Worm (Caenorhabditis elegans) whole organism, L4 larva: ENCODE data around the gene fbxb-52.

Experiments used
- D1046.2 ChIP-seq: fragments of 200-800 bp; sonication (Bioruptor generic); IDR thresholded peaks from 2 replicates; pipeline ENCODE4 v1.3.6; 2022; ENCODE audit warnings: missing genetic modification characterization, missing compliant biosample characterization
- F44E2.7 ChIP-seq: fragments of 200-800 bp; sonication (Bioruptor generic); IDR thresholded peaks from 2 replicates; pipeline ENCODE4 v2.1.2; 2022; ENCODE audit warnings: missing genetic modification characterization, missing compliant biosample characterization
- F49E8.2 ChIP-seq: sonication (generic microtip); optimal IDR thresholded peaks from 2 replicates; lab custom pipeline; 2016; ENCODE audit warnings: missing compliant biosample characterization, mild to moderate bottlenecking, missing genetic modification characterization, borderline replicate concordance
- T20F7.1 ChIP-seq: fragments of 200-800 bp; sonication (Bioruptor generic); optimal IDR thresholded peaks from 2 replicates; lab custom pipeline; 2018; ENCODE audit warnings: mild to moderate bottlenecking, missing genetic modification characterization, missing compliant biosample characterization
- T26A8.4 ChIP-seq: fragments of 200-800 bp; sonication (Bioruptor generic); IDR thresholded peaks from 2 replicates; pipeline ENCODE4 v1.3.6; 2022; ENCODE audit warnings: missing genetic modification characterization, missing compliant biosample characterization
- Y5F2A.4 ChIP-seq: fragments of 200-800 bp; sonication (Bioruptor generic); optimal IDR thresholded peaks from 2 replicates; lab custom pipeline; 2018; ENCODE audit warnings: mild to moderate bottlenecking, missing genetic modification characterization, missing compliant biosample characterization
- ZK546.5 ChIP-seq, 2 experiments: sonication (generic microtip); optimal IDR thresholded peaks; 2 replicates each; lab custom pipeline; 2017; ENCODE audit warnings: missing biosample characterization in 2 of 2, missing genetic modification characterization in 2 of 2
- aly-2 ChIP-seq: sonication (generic microtip); optimal IDR thresholded peaks from 2 replicates; lab custom pipeline; 2018; ENCODE audit warnings: missing biosample characterization, missing genetic modification characterization
- ama-1 ChIP-seq: fragments of 150-350 bp; optimal IDR thresholded peaks from 2 replicates; lab custom pipeline; 2014; ENCODE audit warnings: inconsistent platforms, mixed read lengths
- ceh-32 ChIP-seq: sonication (generic microtip); optimal IDR thresholded peaks from 2 replicates; lab custom pipeline; 2016; ENCODE audit warnings: mild to moderate bottlenecking, missing genetic modification characterization, missing compliant biosample characterization; ENCODE audit not compliant: poor library complexity
- ceh-44 ChIP-seq: fragments of 200-800 bp; sonication (Bioruptor generic); IDR thresholded peaks from 2 replicates; pipeline ENCODE4 v1.3.6; 2022; ENCODE audit warnings: missing genetic modification reagents, missing genetic modification characterization, missing compliant biosample characterization
- ceh-82 ChIP-seq: sonication (generic microtip); optimal IDR thresholded peaks from 2 replicates; lab custom pipeline; 2017; ENCODE audit warnings: missing biosample characterization, missing genetic modification characterization
- ces-1 ChIP-seq: fragments of 150-350 bp; sonication (generic microtip); optimal IDR thresholded peaks from 4 replicates; lab custom pipeline; 2014; ENCODE audit warnings: missing biosample characterization, missing genetic modification reagents, missing genetic modification characterization
- cey-2 ChIP-seq: sonication (generic microtip); optimal IDR thresholded peaks from 3 replicates; lab custom pipeline; 2017; ENCODE audit warnings: missing genetic modification characterization, mild to moderate bottlenecking, missing compliant biosample characterization, antibody characterized with exemption, borderline replicate concordance; ENCODE audit not compliant: insufficient read depth
- daf-16 ChIP-seq, 3 experiments: sonication (generic microtip); optimal IDR thresholded peaks; 2 replicates each; lab custom pipeline; 2016 to 2017; ENCODE audit warnings: missing genetic modification characterization in 3 of 3, missing genetic modification reagents in 3 of 3, mild to moderate bottlenecking in 2 of 3, missing compliant biosample characterization in 2 of 3, missing biosample characterization in 1 of 3, moderate library complexity in 1 of 3
- dmd-6 ChIP-seq: fragments of 200-800 bp; sonication (Bioruptor generic); IDR thresholded peaks from 2 replicates; pipeline ENCODE4 v1.3.6; 2022; ENCODE audit warnings: missing genetic modification reagents, missing genetic modification characterization, missing compliant biosample characterization
- dpl-1 ChIP-seq: fragments of 150-350 bp; optimal IDR thresholded peaks from 2 replicates; lab custom pipeline; 2014; ENCODE audit warnings: missing biosample characterization, missing genetic modification reagents, missing genetic modification characterization
- hlh-11 ChIP-seq: fragments of 200-800 bp; sonication (Bioruptor generic); optimal IDR thresholded peaks from 2 replicates; lab custom pipeline; 2018; ENCODE audit warnings: mild to moderate bottlenecking, missing genetic modification characterization, missing compliant biosample characterization
- lim-7 ChIP-seq: fragments of 200-800 bp; sonication (Bioruptor generic); IDR thresholded peaks from 2 replicates; pipeline ENCODE4 v1.3.6; 2022; ENCODE audit warnings: missing genetic modification characterization, missing compliant biosample characterization
- lin-38 ChIP-seq: fragments of 200-800 bp; sonication (Bioruptor generic); IDR thresholded peaks from 2 replicates; pipeline ENCODE4 v1.3.6; 2022; ENCODE audit warnings: missing genetic modification reagents, missing genetic modification characterization, missing compliant biosample characterization
- lin-39 ChIP-seq: fragments of 150-350 bp; optimal IDR thresholded peaks from 2 replicates; lab custom pipeline; 2014; ENCODE audit warnings: missing biosample characterization, missing genetic modification reagents, missing genetic modification characterization
- lir-3 ChIP-seq: sonication (generic microtip); optimal IDR thresholded peaks from 2 replicates; lab custom pipeline; 2016; ENCODE audit warnings: mild to moderate bottlenecking, missing genetic modification characterization, missing compliant biosample characterization
- lsy-2 ChIP-seq, 2 experiments: fragments of 150-350 bp in 1 of 2; sonication (generic microtip) in 1 of 2; optimal IDR thresholded peaks; 2 replicates each; lab custom pipeline; 2014 to 2017; ENCODE audit warnings: missing biosample characterization in 2 of 2, missing genetic modification characterization in 2 of 2
- madf-5 ChIP-seq, 2 experiments: fragments of 200-800 bp; sonication (Bioruptor generic); IDR thresholded peaks; 2 replicates each; pipeline ENCODE4 v1.3.6; 2022; ENCODE audit warnings: missing compliant biosample characterization in 2 of 2, missing genetic modification characterization in 2 of 2
- madf-9 ChIP-seq: fragments of 200-800 bp; sonication (Bioruptor generic); conservative IDR thresholded peaks from 2 replicates; pipeline ENCODE4 v1.3.6; 2022; ENCODE audit warnings: missing genetic modification reagents, missing genetic modification characterization, missing compliant biosample characterization
- mes-2 ChIP-seq: sonication (generic microtip); optimal IDR thresholded peaks from 2 replicates; lab custom pipeline; 2016; ENCODE audit warnings: missing genotype, mild to moderate bottlenecking, missing genetic modification characterization, missing compliant biosample characterization; ENCODE audit not compliant: poor library complexity, severe bottlenecking
- mxl-2 ChIP-seq: fragments of 200-800 bp; sonication (Bioruptor generic); conservative IDR thresholded peaks from 2 replicates; pipeline ENCODE4 v1.3.6; 2022; ENCODE audit warnings: missing genetic modification reagents, missing genetic modification characterization, missing compliant biosample characterization
- mxl-3 ChIP-seq: fragments of 200-800 bp; sonication (Bioruptor generic); optimal IDR thresholded peaks from 2 replicates; lab custom pipeline; 2018; ENCODE audit warnings: mild to moderate bottlenecking, missing genetic modification characterization, missing compliant biosample characterization
- nhr-237 ChIP-seq: sonication (generic microtip); optimal IDR thresholded peaks from 2 replicates; lab custom pipeline; 2017; ENCODE audit warnings: missing biosample characterization, missing genetic modification characterization
- nhr-28 ChIP-seq: fragments of 150-350 bp; optimal IDR thresholded peaks from 2 replicates; lab custom pipeline; 2014; ENCODE audit warnings: missing biosample characterization, missing genetic modification characterization
- nhr-42 ChIP-seq: fragments of 200-800 bp; sonication (Bioruptor generic); IDR thresholded peaks from 2 replicates; pipeline ENCODE4 v1.3.6; 2022; ENCODE audit warnings: missing genetic modification characterization, missing compliant biosample characterization
- nhr-48 ChIP-seq: sonication (generic microtip); optimal IDR thresholded peaks from 2 replicates; lab custom pipeline; 2016; ENCODE audit warnings: mild to moderate bottlenecking, missing genetic modification characterization, missing compliant biosample characterization
- nhr-6 ChIP-seq: fragments of 150-350 bp; optimal IDR thresholded peaks from 2 replicates; lab custom pipeline; 2014; ENCODE audit warnings: missing biosample characterization, missing genetic modification characterization
- pqm-1 ChIP-seq: sonication (generic microtip); optimal IDR thresholded peaks from 2 replicates; lab custom pipeline; 2017; ENCODE audit warnings: missing biosample characterization, missing genetic modification characterization
- rbr-2 ChIP-seq: sonication (generic microtip); optimal IDR thresholded peaks from 2 replicates; lab custom pipeline; 2016; ENCODE audit warnings: missing genotype, missing genetic modification characterization, missing compliant biosample characterization
- saeg-2 ChIP-seq: fragments of 200-800 bp; sonication (Bioruptor generic); IDR thresholded peaks from 2 replicates; pipeline ENCODE4 v1.3.6; 2022; ENCODE audit warnings: missing genetic modification reagents, missing genetic modification characterization, missing compliant biosample characterization
- snpc-1.2 ChIP-seq: fragments of 200-800 bp; sonication (Bioruptor generic); IDR thresholded peaks from 2 replicates; pipeline ENCODE4 v1.3.6; 2022; ENCODE audit warnings: missing genetic modification reagents, missing genetic modification characterization, missing compliant biosample characterization
- snpc-4 ChIP-seq: fragments of 150-350 bp; optimal IDR thresholded peaks from 2 replicates; lab custom pipeline; 2014; ENCODE audit warnings: missing biosample characterization, missing genetic modification characterization
- spr-1 ChIP-seq: sonication (generic microtip); optimal IDR thresholded peaks from 2 replicates; lab custom pipeline; 2016; ENCODE audit warnings: mild to moderate bottlenecking, missing genetic modification characterization, missing compliant biosample characterization
- tag-97 ChIP-seq: fragments of 200-800 bp; sonication (Bioruptor generic); IDR thresholded peaks from 2 replicates; pipeline ENCODE4 v1.3.6; 2022; ENCODE audit warnings: missing genetic modification characterization, missing compliant biosample characterization
- tra-1 ChIP-seq: fragments of 200-800 bp; sonication (Bioruptor generic); IDR thresholded peaks from 2 replicates; pipeline ENCODE4 v1.3.6; 2022; ENCODE audit warnings: missing genetic modification reagents, missing genetic modification characterization, missing compliant biosample characterization
- zip-2 ChIP-seq: fragments of 150-350 bp; optimal IDR thresholded peaks from 2 replicates; lab custom pipeline; 2014; ENCODE audit warnings: missing biosample characterization, missing genetic modification characterization
- ztf-11 ChIP-seq: fragments of 150-350 bp; optimal IDR thresholded peaks from 2 replicates; lab custom pipeline; 2014; ENCODE audit warnings: missing biosample characterization, missing genetic modification characterization

fbxb-52 gene

ce11 chrII:1535931-1536330 lies 14.5 kb downstream of the fbxb-52 start, which contains the start of gene fbxb-43 (continued):
- no peak for TF ChIP-seq dpl-1 (GFP tag; lab: Kevin White, UChicago)
- no peak for TF ChIP-seq lin-38 (GFP tag; lab: Robert Waterston, UW)
- TF ChIP-seq ceh-32 (tag; lab: Kevin White, UChicago) = no peak

- TF ChIP-seq ceh-44 (GFP tag; lab: Robert Waterston, UW) (no peak), mxl-3 (no peak), ztf-11 (tag; lab: Kevin White, UChicago) (no peak), snpc-4 (tag; lab: Kevin White, UChicago) (no peak), pqm-1 (tag; lab: Kevin White, UChicago) (no peak)
Observed at ce11 chrII:1529057-1529456, 21.3 kb downstream of the fbxb-52 start, which contains the start of gene Y51H7BR.4. Gene Y51H7BR.4 (plus strand): TSS chrII:1529357.

ce11 chrII:1525498-1525897 lies 24.9 kb downstream of the fbxb-52 start, which contains the start of gene Y51H7BR.7:
Gene Y51H7BR.7 (minus strand): TSS chrII:1525598.
- no peak for TF ChIP-seq nhr-48 (tag; lab: Kevin White, UChicago)
- no peak for TF ChIP-seq dmd-6 (GFP tag; lab: Robert Waterston, UW)
- TF ChIP-seq ces-1 (GFP tag; lab: Kevin White, UChicago) = no peak
- TF ChIP-seq mes-2 (tag; lab: Kevin White, UChicago) = no peak
- no peak for TF ChIP-seq lim-7 (GFP tag; lab: Robert Waterston, UW)
- TF ChIP-seq pqm-1 (tag; lab: Kevin White, UChicago) = no peak
- TF ChIP-seq cey-2 = no peak
- TF ChIP-seq T20F7.1 = no peak
- TF ChIP-seq ama-1 (lab: Kevin White, UChicago) = no peak
- no peak for TF ChIP-seq F44E2.7 (GFP tag; lab: Robert Waterston, UW)
- TF ChIP-seq T26A8.4 (GFP tag; lab: Robert Waterston, UW) = no peak
- TF ChIP-seq hlh-11 = no peak
- TF ChIP-seq lsy-2 (tag; optimal IDR thresholded peaks at IDR 0.05; lab: Kevin White, UChicago) = no peak
- no peak for TF ChIP-seq nhr-237 (tag; lab: Kevin White, UChicago)
- TF ChIP-seq Y5F2A.4 (GFP tag; lab: Kevin White, UChicago) = no peak
- TF ChIP-seq aly-2 = no peak
- TF ChIP-seq madf-9 = no peak
- TF ChIP-seq saeg-2 = no peak
- TF ChIP-seq nhr-6 (tag; lab: Kevin White, UChicago) = no peak
- no peak for TF ChIP-seq daf-16 (GFP tag; optimal IDR thresholded peaks at IDR 0.05; lab: Kevin White, UChicago)
- no peak for TF ChIP-seq daf-16 (tag; optimal IDR thresholded peaks at IDR 0.05; lab: Kevin White, UChicago)

- no peak for TF ChIP-seq tag-97 (GFP tag; lab: Robert Waterston, UW)
- TF ChIP-seq lin-38 (GFP tag; lab: Robert Waterston, UW) = 0 out of 2 replicates have a peak, but pooled peaks have one; percentile 15
- TF ChIP-seq, all 104 proteins: peak for 1
Observed at ce11 chrII:1521956-1522355, 28.4 kb downstream of the fbxb-52 start.

ce11 chrII:1519867-1520266 lies 30.5 kb downstream of the fbxb-52 start:
- TF ChIP-seq lim-7 (GFP tag; lab: Robert Waterston, UW) (no peak; the same call in 1 of the 2 replicates), madf-5 (GFP tag; IDR thresholded peaks at IDR 0.05; lab: Robert Waterston, UW) (peak in 1 of 2 experiments; percentile 45; a peak in 1 of 4 replicates), mxl-2 (GFP tag; lab: Robert Waterston, UW) (0 out of 2 replicates have a peak, but pooled peaks have one; percentile 37), F44E2.7 (GFP tag; lab: Robert Waterston, UW) (no peak), Y5F2A.4 (GFP tag; lab: Kevin White, UChicago) (no peak), F49E8.2 (tag; lab: Kevin White, UChicago) (peak; percentile 9), nhr-28 (tag; lab: Kevin White, UChicago) (no peak), ZK546.5 (tag; optimal IDR thresholded peaks at IDR 0.05; lab: Kevin White, UChicago) (no peak), spr-1 (tag; lab: Kevin White, UChicago) (peak; percentile 18), tra-1 (GFP tag; lab: Robert Waterston, UW) (peak; percentile 65), lir-3 (no peak), hlh-11 (no peak), zip-2 (tag; lab: Kevin White, UChicago) (no peak), ceh-82 (no peak), lin-39 (tag; lab: Kevin White, UChicago) (no peak), nhr-42 (GFP tag; lab: Robert Waterston, UW) (no peak), D1046.2 (GFP tag; lab: Robert Waterston, UW) (peak; percentile 70; the same call in 1 of the 2 replicates), madf-9 (peak; percentile 79), snpc-1.2 (GFP tag; lab: Robert Waterston, UW) (peak; percentile 52; the same call in 1 of the 2 replicates), dmd-6 (GFP tag; lab: Robert Waterston, UW) (peak; percentile 43), mes-2 (tag; lab: Kevin White, UChicago) (peak; percentile 80), rbr-2 (peak; percentile 54)
